Worm (Caenorhabditis elegans) whole organism, late embryonic: ENCODE measurements around the gene F46F5.14.
A peak's percentile ranks its signal among the peaks of the same experiment; 100 is the strongest.

Source experiments
- C08G9.2 ChIP-seq: sonication (generic microtip); optimal IDR thresholded peaks from 2 replicates; lab custom pipeline; 2016; ENCODE audit warnings: mild to moderate bottlenecking, missing genetic modification characterization, moderate library complexity, missing compliant biosample characterization
- Y22D7AL.16 ChIP-seq: sonication (generic microtip); optimal IDR thresholded peaks from 2 replicates; lab custom pipeline; 2016; ENCODE audit warnings: missing genetic modification characterization, missing compliant biosample characterization
- ceh-14 ChIP-seq: sonication (generic microtip); optimal IDR thresholded peaks from 2 replicates; lab custom pipeline; 2016; ENCODE audit warnings: missing genotype, missing genetic modification characterization, missing compliant biosample characterization
- ceh-18 ChIP-seq: sonication (generic microtip); optimal IDR thresholded peaks from 2 replicates; lab custom pipeline; 2016; ENCODE audit warnings: missing genetic modification characterization, missing compliant biosample characterization
- ceh-19 ChIP-seq: fragments of 200-800 bp; sonication (Bioruptor generic); optimal IDR thresholded peaks from 2 replicates; lab custom pipeline; 2018; ENCODE audit warnings: mild to moderate bottlenecking, missing genetic modification characterization, missing compliant biosample characterization
- ceh-2 ChIP-seq: sonication (generic microtip); optimal IDR thresholded peaks from 2 replicates; lab custom pipeline; 2016; ENCODE audit warnings: missing genotype, missing genetic modification characterization, missing compliant biosample characterization
- ceh-30 ChIP-seq: fragments of 150-350 bp; optimal IDR thresholded peaks from 2 replicates; lab custom pipeline; 2014; ENCODE audit warnings: missing biosample characterization, missing genetic modification characterization
- ceh-34 ChIP-seq: sonication (generic microtip); optimal IDR thresholded peaks from 2 replicates; lab custom pipeline; 2016; ENCODE audit warnings: mild to moderate bottlenecking, missing genetic modification characterization, missing compliant biosample characterization
- ceh-45 ChIP-seq: fragments of 200-800 bp; sonication (Bioruptor generic); IDR thresholded peaks from 2 replicates; pipeline ENCODE4 v1.3.6; 2022; ENCODE audit warnings: missing genetic modification reagents, missing genetic modification characterization, missing compliant biosample characterization
- ceh-6 ChIP-seq: fragments of 200-800 bp; sonication (Bioruptor generic); optimal IDR thresholded peaks from 2 replicates; lab custom pipeline; 2018; ENCODE audit warnings: mild to moderate bottlenecking, missing genetic modification characterization, missing compliant biosample characterization
- che-1 ChIP-seq: sonication (generic microtip); optimal IDR thresholded peaks from 2 replicates; lab custom pipeline; 2016; ENCODE audit warnings: mild to moderate bottlenecking, missing genetic modification characterization, missing compliant biosample characterization
- dmd-4 ChIP-seq: sonication (generic microtip); optimal IDR thresholded peaks from 2 replicates; lab custom pipeline; 2016; ENCODE audit warnings: borderline replicate concordance, missing genetic modification characterization, missing compliant biosample characterization
- elt-2 ChIP-seq: sonication (generic microtip); optimal IDR thresholded peaks from 2 replicates; lab custom pipeline; 2016; ENCODE audit warnings: missing genetic modification reagents, missing genetic modification characterization, missing compliant biosample characterization
- elt-4 ChIP-seq: sonication (generic microtip); optimal IDR thresholded peaks from 2 replicates; lab custom pipeline; 2016; ENCODE audit warnings: missing genetic modification characterization, missing compliant biosample characterization
- fkh-6 ChIP-seq: sonication (generic microtip); optimal IDR thresholded peaks from 2 replicates; lab custom pipeline; 2016; ENCODE audit warnings: missing genetic modification characterization, missing compliant biosample characterization
- gmeb-2 ChIP-seq: sonication (generic microtip); optimal IDR thresholded peaks from 2 replicates; lab custom pipeline; 2016; ENCODE audit warnings: missing genetic modification characterization, inconsistent platforms, missing compliant biosample characterization
- hlh-13 ChIP-seq: fragments of 200-800 bp; sonication (Bioruptor generic); optimal IDR thresholded peaks from 2 replicates; lab custom pipeline; 2018; ENCODE audit warnings: mild to moderate bottlenecking, missing genetic modification characterization, missing compliant biosample characterization
- hlh-30 ChIP-seq: sonication (generic microtip); optimal IDR thresholded peaks from 2 replicates; lab custom pipeline; 2017; ENCODE audit warnings: antibody characterized with exemption, missing genetic modification characterization, missing compliant biosample characterization; ENCODE audit not compliant: insufficient read depth
- lim-6 ChIP-seq: sonication (generic microtip); optimal IDR thresholded peaks from 2 replicates; lab custom pipeline; 2016; ENCODE audit warnings: missing genetic modification characterization, missing compliant biosample characterization
- madf-2 ChIP-seq: sonication (generic microtip); optimal IDR thresholded peaks from 2 replicates; lab custom pipeline; 2017; ENCODE audit warnings: missing genetic modification characterization, missing compliant biosample characterization
- mec-3 ChIP-seq: sonication (generic microtip); optimal IDR thresholded peaks from 2 replicates; lab custom pipeline; 2016; ENCODE audit warnings: borderline replicate concordance, missing genetic modification characterization, missing compliant biosample characterization
- nhr-11 ChIP-seq: fragments of 150-350 bp; optimal IDR thresholded peaks from 2 replicates; lab custom pipeline; 2014; ENCODE audit warnings: missing biosample characterization, missing genetic modification characterization
- odd-2 ChIP-seq: sonication (generic microtip); optimal IDR thresholded peaks from 2 replicates; lab custom pipeline; 2017; ENCODE audit warnings: antibody characterized with exemption, mild to moderate bottlenecking, missing genetic modification characterization, missing compliant biosample characterization
- pax-1 ChIP-seq: fragments of 150-350 bp; optimal IDR thresholded peaks from 2 replicates; lab custom pipeline; 2014; ENCODE audit warnings: missing biosample characterization, missing genetic modification characterization
- pha-2 ChIP-seq: sonication (generic microtip); optimal IDR thresholded peaks from 2 replicates; lab custom pipeline; 2017; ENCODE audit warnings: mild to moderate bottlenecking, missing genetic modification characterization, missing compliant biosample characterization
- pha-4 ChIP-seq: fragments of 150-350 bp; optimal IDR thresholded peaks from 2 replicates; lab custom pipeline; 2018; ENCODE audit warnings: missing biosample characterization, missing genetic modification reagents, missing genetic modification characterization
- pqm-1 ChIP-seq: sonication (generic microtip); optimal IDR thresholded peaks from 2 replicates; lab custom pipeline; 2016; ENCODE audit warnings: missing genetic modification characterization, missing compliant biosample characterization
- sox-2 ChIP-seq: fragments of 200-800 bp; sonication (Bioruptor generic); IDR thresholded peaks from 2 replicates; pipeline ENCODE4 v1.3.6; 2022; ENCODE audit warnings: missing genetic modification reagents, missing genetic modification characterization, missing compliant biosample characterization
- sox-4 ChIP-seq: sonication (generic microtip); optimal IDR thresholded peaks from 2 replicates; lab custom pipeline; 2017; ENCODE audit warnings: mild to moderate bottlenecking, missing genetic modification characterization, inconsistent platforms, missing compliant biosample characterization
- syd-9 ChIP-seq: sonication (generic microtip); optimal IDR thresholded peaks from 2 replicates; lab custom pipeline; 2016; ENCODE audit warnings: mild to moderate bottlenecking, missing genetic modification characterization, moderate library complexity, missing compliant biosample characterization
- unc-3 ChIP-seq, 2 experiments: fragments of 200-800 bp in 1 of 2; sonication (Bioruptor generic) in 1 of 2; sonication (generic microtip) in 1 of 2; conservative IDR thresholded peaks in 1 of 2; optimal IDR thresholded peaks in 1 of 2; 2 replicates each; pipeline versions ENCODE4 v1.3.6 to Lab custom; 2016 to 2022; ENCODE audit warnings: missing compliant biosample characterization in 2 of 2, missing genetic modification characterization in 2 of 2, missing genetic modification reagents in 1 of 2
- unc-42 ChIP-seq: sonication (generic microtip); optimal IDR thresholded peaks from 2 replicates; lab custom pipeline; 2016; ENCODE audit warnings: missing genotype, missing genetic modification characterization, missing compliant biosample characterization
- unc-55 ChIP-seq: sonication (generic microtip); optimal IDR thresholded peaks from 2 replicates; lab custom pipeline; 2017; ENCODE audit warnings: missing biosample characterization, missing genetic modification reagents, missing genetic modification characterization
- unc-86 ChIP-seq: sonication (generic microtip); optimal IDR thresholded peaks from 2 replicates; lab custom pipeline; 2016; ENCODE audit warnings: missing genetic modification characterization, missing compliant biosample characterization
- zip-5 ChIP-seq: sonication (generic microtip); optimal IDR thresholded peaks from 2 replicates; lab custom pipeline; 2016; ENCODE audit warnings: missing genetic modification characterization, missing compliant biosample characterization
- ztf-16 ChIP-seq: sonication (generic microtip); optimal IDR thresholded peaks from 2 replicates; lab custom pipeline; 2017; ENCODE audit warnings: missing genetic modification characterization, missing compliant biosample characterization

Gene F46F5.14

ce11 chrII:762942-763341, 36.9 kb upstream of the F46F5.14 start:
- TF ChIP-seq ceh-34 (tag; lab: Kevin White, UChicago) (peak; percentile 90), che-1 (tag; lab: Kevin White, UChicago) (no peak), zip-5 (no peak), ceh-30 (tag; lab: Kevin White, UChicago) (no peak), unc-86 (tag; lab: Kevin White, UChicago) (no peak), hlh-30 (tag; lab: Kevin White, UChicago) (no peak), lim-6 (no peak), pha-4 (tag; lab: Kevin White, UChicago) (no peak), unc-42 (tag; lab: Kevin White, UChicago) (peak; percentile 21)

ce11 chrII:764385-764784, 35.4 kb upstream of the F46F5.14 start:
- TF ChIP-seq elt-2 (tag; lab: Kevin White, UChicago), result peak; percentile 66
- TF ChIP-seq ceh-45 (GFP tag; lab: Robert Waterston, UW), result no peak

ce11 chrII:765219-765618, 34.6 kb upstream of the F46F5.14 start, which contains the start of gene C08G5.7:
TSS of gene C08G5.7 (minus strand) at chrII:765319.
- TF ChIP-seq hlh-30 (tag; lab: Kevin White, UChicago) (no peak), elt-4 (tag; lab: Kevin White, UChicago) (no peak), ceh-14 (no peak), Y22D7AL.16 (tag; lab: Kevin White, UChicago) (no peak), nhr-11 (no peak), mec-3 (no peak), fkh-6 (no peak), syd-9 (no peak), unc-55 (no peak), elt-2 (tag; lab: Kevin White, UChicago) (no peak), ceh-19 (GFP tag; lab: Kevin White, UChicago) (no peak), dmd-4 (tag; lab: Kevin White, UChicago) (no peak), odd-2 (tag; lab: Kevin White, UChicago) (no peak), gmeb-2 (no peak), C08G9.2 (tag; lab: Kevin White, UChicago) (no peak), sox-4 (tag; lab: Kevin White, UChicago) (no peak), che-1 (tag; lab: Kevin White, UChicago) (no peak), madf-2 (tag; lab: Kevin White, UChicago) (no peak), ceh-2 (tag; lab: Kevin White, UChicago) (no peak)

ce11 chrII:769250-769649, 30.6 kb upstream of the F46F5.14 start:
- TF ChIP-seq elt-2 (tag; lab: Kevin White, UChicago) (no peak), ceh-18 (no peak), C08G9.2 (tag; lab: Kevin White, UChicago) (no peak)

- TF ChIP-seq ceh-6 (GFP tag; lab: Kevin White, UChicago), result no peak
- TF ChIP-seq unc-3 (GFP tag; conservative IDR thresholded peaks at IDR 0.05; lab: Robert Waterston, UW), result no peak
- no peak for TF ChIP-seq unc-3 (tag; optimal IDR thresholded peaks at IDR 0.05; lab: Kevin White, UChicago)
- no peak for TF ChIP-seq mec-3
- no peak for TF ChIP-seq pax-1
- no peak for TF ChIP-seq pha-2 (tag; lab: Kevin White, UChicago)
- TF ChIP-seq nhr-11, result no peak
- no peak for TF ChIP-seq ztf-16 (tag; lab: Kevin White, UChicago)
- no peak for TF ChIP-seq hlh-13
- no peak for TF ChIP-seq pqm-1 (tag; lab: Kevin White, UChicago)
- no peak for TF ChIP-seq Y22D7AL.16 (tag; lab: Kevin White, UChicago)
- no peak for TF ChIP-seq sox-2
- no peak for TF ChIP-seq dmd-4 (tag; lab: Kevin White, UChicago)
- no peak for TF ChIP-seq fkh-6
- TF ChIP-seq zip-5, result no peak
These were observed 29.5 kb upstream of the F46F5.14 start, which contains the start of gene C08G5.6 for ce11 chrII:770253-770652. TSS of gene C08G5.6 (plus strand) at chrII:770553.
